Fruit fly (Drosophila melanogaster): Measurements from ENCODE around the gene NijA.
A peak's percentile ranks its signal among the peaks of the same experiment; 100 is the strongest.

Gene NijA

dm6 chr3L:10664511-10665062, 32.1 kb downstream of the NijA start, which contains the start of gene simj (continued):
- TF ChIP-seq psq (GFP tag; optimal IDR thresholded peaks at IDR 0.05) (peak; percentile 24), CG10147 (GFP tag; optimal IDR thresholded peaks at IDR 0.05) (peak; percentile 2), Neu2 (GFP tag; optimal IDR thresholded peaks at IDR 0.05; ENCODE audit: borderline replicate concordance) (no peak), ase (GFP tag; IDR thresholded peaks at IDR 0.05) (peak; percentile 55; the same call in 1 of the 3 replicates), Hr39 (optimal IDR thresholded peaks at IDR 0.05) (no peak), CG12299 (tag; optimal IDR thresholded peaks at IDR 0.05) (peak; percentile 64), CG1233 (GFP tag; optimal IDR thresholded peaks at IDR 0.05) (peak; percentile 63), knrl (GFP tag; IDR thresholded peaks at IDR 0.05; ENCODE audit: partially characterized antibody) (peak; percentile 81), zfh2 (GFP tag; optimal IDR thresholded peaks at IDR 0.05) (peak; percentile 38), CG4854 (GFP tag; optimal IDR thresholded peaks at IDR 0.05) (no peak), Elba2 (GFP tag; optimal IDR thresholded peaks at IDR 0.05) (no peak), CG4404 (GFP tag; IDR thresholded peaks at IDR 0.05) (no peak), CG7928 (GFP tag; optimal IDR thresholded peaks at IDR 0.05) (no peak), stwl (tag; optimal IDR thresholded peaks at IDR 0.05) (peak; percentile 66), CG6765 (GFP tag; optimal IDR thresholded peaks at IDR 0.05) (peak; percentile 59), pros (GFP tag; optimal IDR thresholded peaks at IDR 0.05) (peak; percentile 18), CG6683 (GFP tag; optimal IDR thresholded peaks at IDR 0.05) (peak; percentile 35), slou (GFP tag; optimal IDR thresholded peaks at IDR 0.05) (no peak), CG15601 (tag; optimal IDR thresholded peaks at IDR 0.05) (peak; percentile 38), run (tag; optimal IDR thresholded peaks at IDR 0.05) (peak; percentile 45), YL-1 (GFP tag; optimal IDR thresholded peaks at IDR 0.05) (no peak), rib (GFP tag; IDR thresholded peaks at IDR 0.05) (peak; percentile 70; the same call in 1 of the 2 replicates), CG10979 (tag; optimal IDR thresholded peaks at IDR 0.05) (peak; percentile 37), CG12071 (GFP tag; optimal IDR thresholded peaks at IDR 0.05) (peak; percentile 31), phol (tag; optimal IDR thresholded peaks at IDR 0.05) (peak; percentile 24), CG2116 (GFP tag; optimal IDR thresholded peaks at IDR 0.05) (peak; percentile 65), NfI (GFP tag; optimal IDR thresholded peaks at IDR 0.05) (peak; percentile 57), CG8924 (tag; optimal IDR thresholded peaks at IDR 0.05) (peak; percentile 81), CG17612 (GFP tag; IDR thresholded peaks at IDR 0.05) (no peak), Hr51 (GFP tag; optimal IDR thresholded peaks at IDR 0.05) (peak; percentile 10 to 39), tin (GFP tag; optimal IDR thresholded peaks at IDR 0.05) (peak; percentile 26), CG17385 (GFP tag; optimal IDR thresholded peaks at IDR 0.05) (peak; percentile 64), CG32767 (GFP tag; IDR thresholded peaks at IDR 0.05) (no peak), nerfin-1 (tag; optimal IDR thresholded peaks at IDR 0.05) (peak; percentile 64), CG8765 (GFP tag; IDR thresholded peaks at IDR 0.05) (no peak), Fer2 (tag; optimal IDR thresholded peaks at IDR 0.05) (no peak), CG18476 (GFP tag; optimal IDR thresholded peaks at IDR 0.05) (no peak), Aef1 (GFP tag; IDR thresholded peaks at IDR 0.05) (no peak), BEAF-32 (GFP tag; optimal IDR thresholded peaks at IDR 0.05) (peak; percentile 92), lbe (GFP tag; optimal IDR thresholded peaks at IDR 0.05) (peak; percentile 71), wor (GFP tag; IDR thresholded peaks at IDR 0.05) (no peak), Rfx (GFP tag; IDR thresholded peaks at IDR 0.05) (peak; percentile 80), prd (optimal IDR thresholded peaks at IDR 0.05) (no peak), prd (GFP tag; IDR thresholded peaks at IDR 0.05) (0 out of 3 replicates have a peak, but pooled peaks have one; percentile 8), H15 (GFP tag; IDR thresholded peaks at IDR 0.05) (no peak), CG8359 (GFP tag; optimal IDR thresholded peaks at IDR 0.05; ENCODE audit: borderline replicate concordance) (peak; percentile 31), sens (GFP tag) (peak; percentile 82), NFAT (GFP tag; IDR thresholded peaks at IDR 0.05) (peak; percentile 68; the same call in 1 of the 2 replicates), CG6813 (GFP tag; optimal IDR thresholded peaks at IDR 0.05) (peak; percentile 30), Eip74EF (GFP tag; optimal IDR thresholded peaks at IDR 0.05) (peak in 1 of 2 experiments; percentile 58)
